Fruit fly (Drosophila melanogaster) whole organism, embryonic: ENCODE measurements around the gene CG12538.
A peak's percentile ranks its signal among the peaks of the same experiment; 100 is the strongest.

Experiments used
- CG11504 ChIP-seq: fragments of 200-800 bp; sonication (Bioruptor generic); optimal IDR thresholded peaks from 3 replicates; lab custom pipeline; 2019; ENCODE audit warnings: missing biosample characterization, mild to moderate bottlenecking, missing genetic modification characterization, moderate library complexity
- CG11560 ChIP-seq: fragments of 200-800 bp; sonication (Bioruptor generic); IDR thresholded peaks from 3 replicates; pipeline ENCODE4 v1.3.6; 2022; ENCODE audit warnings: missing biosample characterization, missing genetic modification characterization
- CG1602 ChIP-seq: fragments of 200-800 bp; sonication (Bioruptor generic); optimal IDR thresholded peaks from 3 replicates; lab custom pipeline; 2016; ENCODE audit warnings: missing biosample characterization, missing genetic modification characterization
- CG17385 ChIP-seq: fragments of 200-800 bp; sonication (Bioruptor generic); optimal IDR thresholded peaks from 3 replicates; lab custom pipeline; 2018; ENCODE audit warnings: missing biosample characterization, mild to moderate bottlenecking, missing genetic modification characterization
- CG17912 ChIP-seq: fragments of 200-800 bp; sonication (Bioruptor generic); optimal IDR thresholded peaks from 2 replicates; lab custom pipeline; 2018; ENCODE audit warnings: missing biosample characterization, mild to moderate bottlenecking, missing genetic modification characterization
- CG1832 ChIP-seq: fragments of 200-800 bp; sonication (Bioruptor generic); optimal IDR thresholded peaks from 2 replicates; lab custom pipeline; 2017; ENCODE audit warnings: missing biosample characterization, mild to moderate bottlenecking, missing genetic modification characterization, inconsistent platforms
- CG4360 ChIP-seq: fragments of 200-800 bp; sonication (Bioruptor generic); IDR thresholded peaks from 2 replicates; pipeline ENCODE4 v1.3.6; 2022; ENCODE audit warnings: missing biosample characterization, missing genetic modification characterization
- CG43689 ChIP-seq: fragments of 200-800 bp; sonication (Bioruptor generic); IDR thresholded peaks from 2 replicates; pipeline ENCODE4 v1.3.6; 2022; ENCODE audit warnings: missing biosample characterization, missing genetic modification characterization
- CG5180 ChIP-seq: fragments of 200-800 bp; sonication (Bioruptor generic); optimal IDR thresholded peaks from 3 replicates; lab custom pipeline; 2017; ENCODE audit warnings: missing biosample characterization, missing genetic modification characterization, mild to moderate bottlenecking, moderate library complexity, missing genetic modification reagents
- CG6765 ChIP-seq: fragments of 200-800 bp; sonication (Bioruptor generic); optimal IDR thresholded peaks from 3 replicates; lab custom pipeline; 2017; ENCODE audit warnings: missing biosample characterization, mild to moderate bottlenecking, missing genetic modification characterization
- CG8089 ChIP-seq: fragments of 200-800 bp; sonication (Bioruptor generic); optimal IDR thresholded peaks from 3 replicates; lab custom pipeline; 2016; ENCODE audit warnings: missing biosample characterization, missing genetic modification characterization
- CG9215 ChIP-seq: fragments of 200-800 bp; sonication (Bioruptor generic); IDR thresholded peaks from 2 replicates; pipeline ENCODE4 v1.3.6; 2022; ENCODE audit warnings: missing biosample characterization, missing genetic modification characterization
- D19B ChIP-seq: fragments of 200-800 bp; sonication (Bioruptor generic); optimal IDR thresholded peaks from 2 replicates; lab custom pipeline; 2017; ENCODE audit warnings: missing biosample characterization, mild to moderate bottlenecking, missing genetic modification characterization
- Doc2 ChIP-seq: fragments of 200-800 bp; sonication (Bioruptor generic); IDR thresholded peaks from 2 replicates; pipeline ENCODE4 v1.3.6; 2022; ENCODE audit warnings: missing biosample characterization, missing genetic modification characterization
- Ets97D ChIP-seq: fragments of 200-800 bp; sonication (Bioruptor generic); optimal IDR thresholded peaks from 3 replicates; lab custom pipeline; 2016; ENCODE audit warnings: missing biosample characterization, missing genetic modification characterization
- Fer3 ChIP-seq: fragments of 200-800 bp; sonication (Bioruptor generic); optimal IDR thresholded peaks from 2 replicates; lab custom pipeline; 2018; ENCODE audit warnings: missing biosample characterization, mild to moderate bottlenecking, missing genetic modification characterization, moderate library complexity
- HHEX ChIP-seq: fragments of 200-800 bp; sonication (Bioruptor generic); optimal IDR thresholded peaks from 3 replicates; lab custom pipeline; 2017; ENCODE audit warnings: missing biosample characterization, mild to moderate bottlenecking, missing genetic modification characterization, missing genetic modification reagents
- HLH3B ChIP-seq: fragments of 200-800 bp; sonication (Bioruptor generic); IDR thresholded peaks from 2 replicates; pipeline ENCODE4 v1.3.6; 2022; ENCODE audit warnings: missing biosample characterization, missing genetic modification characterization
- HLH4C ChIP-seq: fragments of 200-800 bp; sonication (Bioruptor generic); IDR thresholded peaks from 3 replicates; pipeline ENCODE4 v1.3.6; 2022; ENCODE audit warnings: missing biosample characterization, missing genetic modification characterization; ENCODE audit not compliant: partially characterized antibody
- HLHmδ ChIP-seq: fragments of 200-800 bp; sonication (Bioruptor generic); optimal IDR thresholded peaks from 2 replicates; lab custom pipeline; 2018; ENCODE audit warnings: missing biosample characterization, mild to moderate bottlenecking, missing genetic modification characterization, moderate library complexity
- Hmx ChIP-seq: fragments of 200-800 bp; sonication (Bioruptor generic); optimal IDR thresholded peaks from 2 replicates; lab custom pipeline; 2016; ENCODE audit warnings: missing biosample characterization, missing genetic modification characterization
- Lhr ChIP-seq: fragments of 200-800 bp; sonication (Bioruptor generic); optimal IDR thresholded peaks from 3 replicates; lab custom pipeline; 2017; ENCODE audit warnings: mild to moderate bottlenecking, missing biosample characterization, missing genetic modification reagents, missing genetic modification characterization
- MESR4 ChIP-seq: fragments of 200-800 bp; sonication (Bioruptor generic); optimal IDR thresholded peaks from 2 replicates; lab custom pipeline; 2018; ENCODE audit warnings: missing biosample characterization, mild to moderate bottlenecking, missing genetic modification characterization, moderate library complexity
- NC2β ChIP-seq: fragments of 200-800 bp; sonication (Bioruptor generic); optimal IDR thresholded peaks from 2 replicates; lab custom pipeline; 2016; ENCODE audit warnings: missing biosample characterization, missing genetic modification characterization
- NK7.1 ChIP-seq: fragments of 200-800 bp; sonication (Bioruptor generic); optimal IDR thresholded peaks from 3 replicates; lab custom pipeline; 2016; ENCODE audit warnings: missing biosample characterization, missing genetic modification characterization
- Side ChIP-seq: fragments of 200-800 bp; sonication (Bioruptor generic); optimal IDR thresholded peaks from 2 replicates; lab custom pipeline; 2016; ENCODE audit warnings: missing biosample characterization, missing genetic modification characterization
- Ssrp ChIP-seq: fragments of 200-800 bp; sonication (Bioruptor generic); optimal IDR thresholded peaks from 2 replicates; lab custom pipeline; 2018; ENCODE audit warnings: missing biosample characterization, mild to moderate bottlenecking, missing genetic modification characterization, moderate library complexity
- abd-A ChIP-seq: fragments of 200-800 bp; sonication (Bioruptor generic); optimal IDR thresholded peaks from 3 replicates; lab custom pipeline; 2019; ENCODE audit warnings: missing biosample characterization, mild to moderate bottlenecking, missing genetic modification characterization, moderate library complexity
- bbx ChIP-seq: fragments of 200-800 bp; sonication (Bioruptor generic); IDR thresholded peaks from 2 replicates; pipeline ENCODE4 v1.3.6; 2022; ENCODE audit warnings: missing biosample characterization, missing genetic modification characterization; ENCODE audit not compliant: partially characterized antibody
- cato ChIP-seq: fragments of 200-800 bp; sonication (Bioruptor generic); optimal IDR thresholded peaks from 2 replicates; lab custom pipeline; 2016; ENCODE audit warnings: missing biosample characterization, missing genetic modification characterization, borderline replicate concordance
- danr ChIP-seq: fragments of 200-800 bp; sonication (Bioruptor generic); IDR thresholded peaks from 2 replicates; pipeline ENCODE4 v1.3.6; 2022; ENCODE audit warnings: missing biosample characterization, missing genetic modification characterization
- dmrt99B ChIP-seq: fragments of 200-800 bp; sonication (Bioruptor generic); optimal IDR thresholded peaks from 2 replicates; lab custom pipeline; 2018; ENCODE audit warnings: missing biosample characterization, mild to moderate bottlenecking, missing genetic modification characterization, moderate library complexity
- fd3F ChIP-seq: fragments of 200-800 bp; sonication (Bioruptor generic); optimal IDR thresholded peaks from 2 replicates; lab custom pipeline; 2018; ENCODE audit warnings: missing biosample characterization, mild to moderate bottlenecking, missing genetic modification characterization, moderate library complexity
- jing ChIP-seq: fragments of 200-800 bp; sonication (Bioruptor generic); optimal IDR thresholded peaks from 2 replicates; lab custom pipeline; 2018; ENCODE audit warnings: missing biosample characterization, mild to moderate bottlenecking, missing genetic modification characterization
- lab ChIP-seq: fragments of 200-800 bp; sonication (Bioruptor generic); optimal IDR thresholded peaks from 3 replicates; lab custom pipeline; 2017; ENCODE audit warnings: missing biosample characterization, missing genetic modification characterization, mild to moderate bottlenecking, moderate library complexity, missing genetic modification reagents
- lilli ChIP-seq: fragments of 200-800 bp; sonication (Bioruptor generic); optimal IDR thresholded peaks from 3 replicates; lab custom pipeline; 2016; ENCODE audit warnings: missing biosample characterization, missing genetic modification characterization
- lov ChIP-seq, 2 experiments: fragments of 200-800 bp in 1 of 2; fragments of >200 bp in 1 of 2; sonication (Bioruptor generic) in 1 of 2; IDR thresholded peaks in 1 of 2; optimal IDR thresholded peaks in 1 of 2; 2 replicates in 1 of 2; 3 replicates in 1 of 2; pipeline versions ENCODE4 v1.3.6 to Lab custom; 2017 to 2022; ENCODE audit warnings: missing biosample characterization in 1 of 2, missing genetic modification characterization in 1 of 2
- maf-S ChIP-seq: fragments of 200-800 bp; sonication (Bioruptor generic); optimal IDR thresholded peaks from 2 replicates; lab custom pipeline; 2016; ENCODE audit warnings: missing biosample characterization, missing genetic modification characterization
- mam ChIP-seq: fragments of 200-800 bp; sonication (Bioruptor generic); optimal IDR thresholded peaks from 3 replicates; lab custom pipeline; 2016; ENCODE audit warnings: missing biosample characterization, missing genetic modification characterization
- nau ChIP-seq: fragments of 200-800 bp; sonication (Bioruptor generic); optimal IDR thresholded peaks from 3 replicates; lab custom pipeline; 2017; ENCODE audit warnings: missing biosample characterization, mild to moderate bottlenecking, missing genetic modification characterization, missing genetic modification reagents
- odd ChIP-seq: fragments of 200-800 bp; sonication (Bioruptor generic); optimal IDR thresholded peaks from 2 replicates; lab custom pipeline; 2017; ENCODE audit warnings: missing biosample characterization, mild to moderate bottlenecking, missing genetic modification characterization
- onecut ChIP-seq: fragments of 200-800 bp; sonication (Bioruptor generic); IDR thresholded peaks from 2 replicates; pipeline ENCODE4 v1.3.6; 2022; ENCODE audit warnings: missing biosample characterization, missing genetic modification characterization
- peb ChIP-seq: fragments of 200-800 bp; sonication (Bioruptor generic); IDR thresholded peaks from 2 replicates; pipeline ENCODE4 v1.3.6; 2022; ENCODE audit warnings: missing biosample characterization, missing genetic modification characterization
- pfk ChIP-seq: fragments of 200-800 bp; sonication (Bioruptor generic); optimal IDR thresholded peaks from 2 replicates; lab custom pipeline; 2018; ENCODE audit warnings: missing biosample characterization, mild to moderate bottlenecking, missing genetic modification characterization, moderate library complexity
- pho ChIP-seq: fragments of 200-800 bp; sonication (Bioruptor generic); optimal IDR thresholded peaks from 2 replicates; lab custom pipeline; 2016; ENCODE audit warnings: missing biosample characterization, missing genetic modification characterization
- shn ChIP-seq: fragments of 200-800 bp; sonication (Bioruptor generic); optimal IDR thresholded peaks from 3 replicates; lab custom pipeline; 2016; ENCODE audit warnings: missing biosample characterization, missing genetic modification characterization
- ssp ChIP-seq: fragments of 200-800 bp; sonication (Bioruptor generic); IDR thresholded peaks from 2 replicates; pipeline ENCODE4 v1.3.6; 2022; ENCODE audit warnings: missing biosample characterization, missing genetic modification characterization
- tio ChIP-seq: fragments of 200-800 bp; sonication (Bioruptor generic); optimal IDR thresholded peaks from 2 replicates; lab custom pipeline; 2017; ENCODE audit warnings: missing biosample characterization, missing genetic modification characterization, inconsistent platforms
- ttk ChIP-seq: fragments of 200-800 bp; sonication (Bioruptor generic); IDR thresholded peaks from 2 replicates; pipeline ENCODE4 v2.1.2; 2022; ENCODE audit warnings: missing biosample characterization, missing genetic modification characterization
- unpg ChIP-seq: fragments of 200-800 bp; sonication (Bioruptor generic); optimal IDR thresholded peaks from 3 replicates; lab custom pipeline; 2018; ENCODE audit warnings: missing biosample characterization, mild to moderate bottlenecking, missing genetic modification characterization, moderate library complexity
- vfl ChIP-seq: fragments of 200-800 bp; sonication (Bioruptor generic); optimal IDR thresholded peaks from 2 replicates; lab custom pipeline; 2016; ENCODE audit warnings: missing biosample characterization, missing genetic modification characterization

The CG12538 gene

DNA sequence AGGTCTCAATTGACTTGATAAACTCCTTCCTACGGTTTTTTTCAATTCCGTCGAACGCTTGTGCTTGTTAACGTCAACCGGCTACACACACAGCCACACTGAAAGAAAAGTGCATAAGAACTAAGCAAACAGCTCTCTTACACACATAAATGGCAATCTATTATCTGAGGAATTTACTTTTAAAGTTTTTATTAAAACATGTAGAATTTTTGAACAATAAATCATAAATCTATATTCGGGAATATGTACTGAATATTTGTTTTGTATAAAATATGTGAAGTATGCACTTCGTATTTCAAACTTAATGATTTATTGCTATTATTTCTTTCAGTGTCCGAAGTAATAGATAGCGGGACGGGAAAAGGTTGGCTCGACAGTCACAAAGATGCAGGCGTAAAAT lies 26.2 kb upstream of the CG12538 start (continued):
- no peak for TF ChIP-seq HHEX (GFP tag; lab: Kevin White, UChicago)
- no peak for TF ChIP-seq CG4360 (GFP tag; lab: Robert Waterston, UW)
- no peak for TF ChIP-seq lov (optimal IDR thresholded peaks at IDR 0.05; lab: Kevin White, UChicago)
- TF ChIP-seq lov (GFP tag; IDR thresholded peaks at IDR 0.05; lab: Robert Waterston, UW): no peak
- TF ChIP-seq Ets97D (GFP tag; lab: Kevin White, UChicago): no peak
- peak; percentile 28 for TF ChIP-seq CG1602 (GFP tag; lab: Kevin White, UChicago)
- TF ChIP-seq ssp (GFP tag; lab: Robert Waterston, UW): no peak
- TF ChIP-seq CG9215: no peak
- TF ChIP-seq Hmx (GFP tag; lab: Kevin White, UChicago): no peak
- no peak for TF ChIP-seq CG11560 (tag; lab: Robert Waterston, UW)
- no peak for TF ChIP-seq shn (GFP tag; lab: Kevin White, UChicago)
- TF ChIP-seq dmrt99B: peak; percentile 81
- TF ChIP-seq jing (GFP tag; lab: Kevin White, UChicago): peak; percentile 33
- TF ChIP-seq fd3F (GFP tag; lab: Kevin White, UChicago): no peak
- no peak for TF ChIP-seq HLH4C (GFP tag; lab: Robert Waterston, UW)
- TF ChIP-seq NC2β (GFP tag; lab: Kevin White, UChicago): no peak
- TF ChIP-seq CG6765 (GFP tag; lab: Kevin White, UChicago): no peak
- no peak for TF ChIP-seq HLHmδ (GFP tag; lab: Kevin White, UChicago)
- no peak for TF ChIP-seq pfk (GFP tag; lab: Kevin White, UChicago)
- TF ChIP-seq danr (GFP tag; lab: Robert Waterston, UW): no peak
- no peak for TF ChIP-seq NK7.1 (GFP tag; lab: Kevin White, UChicago)
- no peak for TF ChIP-seq ttk (GFP tag; lab: Robert Waterston, UW)
- TF ChIP-seq lab (GFP tag; lab: Kevin White, UChicago): no peak
- TF ChIP-seq maf-S (GFP tag; lab: Kevin White, UChicago): no peak
- no peak for TF ChIP-seq pho (GFP tag; lab: Kevin White, UChicago)
- TF ChIP-seq tio: no peak
- no peak for TF ChIP-seq onecut (GFP tag; lab: Robert Waterston, UW)
- TF ChIP-seq Ssrp (tag; lab: Kevin White, UChicago): peak; percentile 51
- TF ChIP-seq mam (GFP tag; lab: Kevin White, UChicago): no peak
- no peak for TF ChIP-seq Doc2 (GFP tag; lab: Robert Waterston, UW)
- no peak for TF ChIP-seq odd
- no peak for TF ChIP-seq peb (GFP tag; lab: Robert Waterston, UW)
- TF ChIP-seq cato (GFP tag; lab: Kevin White, UChicago): no peak
- no peak for TF ChIP-seq vfl (GFP tag; lab: Kevin White, UChicago)
- peak; percentile 75 for TF ChIP-seq CG11504 (tag; lab: Kevin White, UChicago)
- no peak for TF ChIP-seq lilli
- TF ChIP-seq Fer3 (tag; lab: Kevin White, UChicago): no peak
- TF ChIP-seq Side (GFP tag; lab: Kevin White, UChicago): no peak
- TF ChIP-seq HLH3B: no peak; the same call in 1 of the 2 replicates
- TF ChIP-seq bbx: no peak
- TF ChIP-seq unpg: peak; percentile 63
- no peak for TF ChIP-seq D19B (GFP tag; lab: Kevin White, UChicago)
- no peak for TF ChIP-seq CG43689 (GFP tag; lab: Robert Waterston, UW)
- TF ChIP-seq Lhr (GFP tag; lab: Kevin White, UChicago): no peak
- TF ChIP-seq nau (GFP tag; lab: Kevin White, UChicago): no peak
- peak; percentile 36 for TF ChIP-seq CG17385
- TF ChIP-seq abd-A (tag; lab: Kevin White, UChicago): no peak
- no peak for TF ChIP-seq MESR4 (GFP tag; lab: Kevin White, UChicago)
- no peak for TF ChIP-seq CG1832
- peak; percentile 39 for TF ChIP-seq CG5180 (GFP tag; lab: Kevin White, UChicago)
- TF ChIP-seq CG8089: no peak
- TF ChIP-seq CG17912 (GFP tag; lab: Kevin White, UChicago): no peak
